Fruit fly (Drosophila melanogaster): ENCODE results near the gene pns.

DNA sequence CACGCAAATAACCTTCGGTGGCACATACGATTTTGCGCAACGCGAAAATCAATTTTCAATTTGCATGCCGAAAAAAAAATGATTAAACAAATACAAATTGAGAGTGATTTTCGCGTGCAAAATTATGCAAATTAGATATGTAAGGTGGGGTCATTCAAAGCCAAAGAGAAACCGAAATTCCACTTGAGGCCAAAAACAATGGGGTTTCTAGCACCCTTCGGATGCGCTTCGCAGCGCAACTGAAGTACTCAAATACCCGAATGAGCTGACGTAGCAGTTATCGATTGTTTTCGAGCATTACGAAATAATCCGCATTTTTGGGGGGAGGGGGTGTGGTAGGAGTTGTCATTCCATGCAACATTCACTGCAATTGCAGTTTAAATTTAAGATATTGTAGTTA is 43.9 kb downstream of the pns start:
- no peak for TF ChIP-seq psq (optimal IDR thresholded peaks at IDR 0.05)
- no peak for TF ChIP-seq Sin3A (optimal IDR thresholded peaks at IDR 0.05)
- TF ChIP-seq insv (optimal IDR thresholded peaks at IDR 0.05), result no peak
- TF ChIP-seq ttk (optimal IDR thresholded peaks at IDR 0.05), result no peak
